Worm (Caenorhabditis elegans) whole organism, L2 larva: ENCODE measurements around the gene Y38A10A.2.
A peak's percentile ranks its signal among the peaks of the same experiment; 100 is the strongest.

Source experiments
- C34F6.9 ChIP-seq: fragments of 150-350 bp; optimal IDR thresholded peaks from 2 replicates; lab custom pipeline; 2014; ENCODE audit warnings: missing biosample characterization, missing genetic modification characterization
- F13H6.1 ChIP-seq: sonication (generic microtip); optimal IDR thresholded peaks from 2 replicates; lab custom pipeline; 2016; ENCODE audit warnings: missing genetic modification characterization, missing compliant biosample characterization
- R02D3.7 ChIP-seq: fragments of 150-350 bp; optimal IDR thresholded peaks from 2 replicates; lab custom pipeline; 2014; ENCODE audit warnings: missing biosample characterization, missing genetic modification characterization
- alr-1 ChIP-seq: fragments of 150-350 bp; optimal IDR thresholded peaks from 2 replicates; lab custom pipeline; 2014; ENCODE audit warnings: missing biosample characterization, missing genetic modification characterization
- ama-1 ChIP-seq: fragments of 150-350 bp; optimal IDR thresholded peaks from 2 replicates; lab custom pipeline; 2018; ENCODE audit warnings: inconsistent platforms
- ceh-16 ChIP-seq: fragments of 150-350 bp; optimal IDR thresholded peaks from 2 replicates; lab custom pipeline; 2014; ENCODE audit warnings: missing biosample characterization, missing genetic modification characterization
- ceh-82 ChIP-seq: fragments of 150-350 bp; optimal IDR thresholded peaks from 2 replicates; lab custom pipeline; 2014; ENCODE audit warnings: missing biosample characterization, missing genetic modification characterization
- crh-2 ChIP-seq: sonication (generic microtip); optimal IDR thresholded peaks from 2 replicates; lab custom pipeline; 2017; ENCODE audit warnings: missing biosample characterization, missing genetic modification characterization
- egl-27 ChIP-seq: sonication (generic microtip); optimal IDR thresholded peaks from 3 replicates; lab custom pipeline; 2017; ENCODE audit warnings: missing biosample characterization, missing genetic modification reagents, missing genetic modification characterization
- fos-1 ChIP-seq: fragments of 150-350 bp; optimal IDR thresholded peaks from 2 replicates; lab custom pipeline; 2014; ENCODE audit warnings: missing biosample characterization, missing genetic modification characterization
- gmeb-1 ChIP-seq: fragments of 150-350 bp; optimal IDR thresholded peaks from 2 replicates; lab custom pipeline; 2014; ENCODE audit warnings: missing biosample characterization, missing genetic modification characterization
- lin-13 ChIP-seq: fragments of 150-350 bp; optimal IDR thresholded peaks from 2 replicates; lab custom pipeline; 2014; ENCODE audit warnings: missing biosample characterization, missing genetic modification reagents, missing genetic modification characterization
- lin-39 ChIP-seq: fragments of 150-350 bp; optimal IDR thresholded peaks from 2 replicates; lab custom pipeline; 2014; ENCODE audit warnings: missing biosample characterization, missing genetic modification reagents, missing genetic modification characterization
- lsy-2 ChIP-seq, 2 experiments: fragments of 150-350 bp in 1 of 2; sonication (generic microtip) in 1 of 2; optimal IDR thresholded peaks; 2 replicates each; lab custom pipeline; 2014 to 2017; ENCODE audit warnings: missing biosample characterization in 2 of 2, missing genetic modification characterization in 2 of 2
- mab-5 ChIP-seq: fragments of 150-350 bp; optimal IDR thresholded peaks from 2 replicates; lab custom pipeline; 2014; ENCODE audit warnings: missing biosample characterization, missing genetic modification characterization
- mdl-1 ChIP-seq, 2 experiments: fragments of 150-350 bp in 1 of 2; sonication (generic microtip) in 1 of 2; optimal IDR thresholded peaks; 2 replicates each; lab custom pipeline; 2017; ENCODE audit warnings: missing biosample characterization in 2 of 2, missing genetic modification characterization in 2 of 2
- nhr-10 ChIP-seq: sonication (generic microtip); optimal IDR thresholded peaks from 2 replicates; lab custom pipeline; 2017; ENCODE audit warnings: missing biosample characterization, missing genetic modification characterization
- nhr-12 ChIP-seq: fragments of 150-350 bp; optimal IDR thresholded peaks from 2 replicates; lab custom pipeline; 2014; ENCODE audit warnings: missing biosample characterization, missing genetic modification characterization
- nhr-129 ChIP-seq: fragments of 150-350 bp; optimal IDR thresholded peaks from 2 replicates; lab custom pipeline; 2014; ENCODE audit warnings: missing biosample characterization, missing genetic modification characterization
- nhr-21 ChIP-seq: fragments of 150-350 bp; optimal IDR thresholded peaks from 2 replicates; lab custom pipeline; 2014; ENCODE audit warnings: missing biosample characterization, missing genetic modification characterization
- nhr-23 ChIP-seq: fragments of 150-350 bp; optimal IDR thresholded peaks from 2 replicates; lab custom pipeline; 2014; ENCODE audit warnings: missing biosample characterization, missing genetic modification reagents, missing genetic modification characterization
- nhr-237 ChIP-seq: fragments of 150-350 bp; optimal IDR thresholded peaks from 2 replicates; lab custom pipeline; 2014; ENCODE audit warnings: missing biosample characterization, missing genetic modification characterization
- nhr-25 ChIP-seq: fragments of 150-350 bp; sonication (generic microtip); optimal IDR thresholded peaks from 3 replicates; lab custom pipeline; 2014; ENCODE audit warnings: missing biosample characterization, missing genetic modification characterization
- nhr-77 ChIP-seq: fragments of 150-350 bp; optimal IDR thresholded peaks from 2 replicates; lab custom pipeline; 2014; ENCODE audit warnings: missing biosample characterization, missing genetic modification characterization
- sma-3 ChIP-seq: sonication (generic microtip); optimal IDR thresholded peaks from 2 replicates; lab custom pipeline; 2016; ENCODE audit warnings: missing genetic modification reagents, missing genetic modification characterization, missing compliant biosample characterization
- sma-9 ChIP-seq, 2 experiments: fragments of 150-350 bp in 1 of 2; sonication (generic microtip) in 1 of 2; optimal IDR thresholded peaks; 2 replicates each; lab custom pipeline; 2014 to 2016; ENCODE audit warnings: missing genetic modification characterization in 2 of 2, mild to moderate bottlenecking in 1 of 2, missing biosample characterization in 1 of 2, missing compliant biosample characterization in 1 of 2, missing genetic modification reagents in 1 of 2, moderate library complexity in 1 of 2
- snpc-4 ChIP-seq: fragments of 150-350 bp; optimal IDR thresholded peaks from 2 replicates; lab custom pipeline; 2014; ENCODE audit warnings: missing biosample characterization, missing genetic modification characterization
- unc-55 ChIP-seq: fragments of 150-350 bp; sonication (generic microtip); optimal IDR thresholded peaks from 3 replicates; lab custom pipeline; 2014; ENCODE audit warnings: missing biosample characterization, missing genetic modification reagents, missing genetic modification characterization
- ztf-1 ChIP-seq: fragments of 200-800 bp; sonication (Bioruptor generic); conservative IDR thresholded peaks from 2 replicates; pipeline ENCODE4 v1.3.6; 2022; ENCODE audit warnings: missing genetic modification characterization, missing compliant biosample characterization
- ztf-11 ChIP-seq: sonication (generic microtip); optimal IDR thresholded peaks from 2 replicates; lab custom pipeline; 2017; ENCODE audit warnings: missing biosample characterization, missing genetic modification characterization
- ztf-4 ChIP-seq: fragments of 150-350 bp; optimal IDR thresholded peaks from 2 replicates; lab custom pipeline; 2014; ENCODE audit warnings: missing biosample characterization, missing genetic modification characterization

Gene Y38A10A.2

DNA sequence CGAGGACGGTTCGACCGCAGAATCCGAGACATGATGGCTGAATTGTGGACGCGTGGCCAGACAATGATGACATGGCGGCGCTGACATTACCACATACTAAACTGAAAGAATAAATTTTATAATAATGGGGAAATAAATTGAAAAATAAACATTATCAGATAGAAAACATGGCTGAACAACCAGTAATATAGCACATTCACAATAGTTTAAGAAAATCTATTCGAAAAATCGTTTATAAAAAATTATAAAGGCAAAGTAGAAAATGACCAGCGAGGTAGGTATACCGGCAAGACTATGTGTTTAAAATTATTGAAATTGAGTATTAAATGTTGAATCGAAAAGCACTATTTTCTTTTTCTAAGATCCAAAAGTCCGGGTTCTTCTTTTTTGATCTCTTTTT, 12.1 kb downstream of the Y38A10A.2 start, which contains the start of gene jamp-1:
jamp-1 (minus strand) TSS at position 101 of the 400 bp plus-strand sequence.
- no peak for TF ChIP-seq mab-5 (tag; lab: Kevin White, UChicago)
- TF ChIP-seq nhr-12: no peak

DNA sequence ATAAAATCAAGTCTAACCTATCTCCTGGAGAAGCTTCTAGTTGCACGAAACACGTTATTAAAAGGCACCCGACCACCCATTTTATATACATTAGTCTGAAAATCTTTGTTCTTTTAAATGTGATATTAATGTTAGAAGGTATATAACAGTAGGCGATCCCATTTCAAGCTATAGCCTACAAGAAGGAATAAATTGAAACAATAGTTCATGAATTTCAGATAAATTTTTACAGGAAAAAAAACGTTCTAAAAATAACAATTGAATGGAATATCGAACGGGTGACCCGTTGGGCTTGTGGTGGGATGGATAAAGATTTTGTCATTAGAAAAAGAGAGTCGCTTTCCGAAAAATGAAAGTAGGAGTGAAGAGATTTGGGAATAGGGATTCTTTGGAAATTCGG, 15.4 kb downstream of the Y38A10A.2 start, which contains the start of gene pgap-3:
pgap-3 (minus strand) TSS at position 101 of the 400 bp plus-strand sequence.
- TF ChIP-seq ama-1 (lab: Kevin White, UChicago) (no peak), ceh-82 (tag; lab: Kevin White, UChicago) (no peak), ztf-1 (GFP tag; lab: Robert Waterston, UW) (no peak), nhr-25 (tag; lab: Kevin White, UChicago) (no peak), ztf-4 (tag; lab: Kevin White, UChicago) (no peak), R02D3.7 (tag; lab: Kevin White, UChicago) (no peak), lin-39 (tag; lab: Kevin White, UChicago) (no peak), nhr-21 (tag; lab: Kevin White, UChicago) (no peak), gmeb-1 (tag; lab: Kevin White, UChicago) (no peak)

DNA sequence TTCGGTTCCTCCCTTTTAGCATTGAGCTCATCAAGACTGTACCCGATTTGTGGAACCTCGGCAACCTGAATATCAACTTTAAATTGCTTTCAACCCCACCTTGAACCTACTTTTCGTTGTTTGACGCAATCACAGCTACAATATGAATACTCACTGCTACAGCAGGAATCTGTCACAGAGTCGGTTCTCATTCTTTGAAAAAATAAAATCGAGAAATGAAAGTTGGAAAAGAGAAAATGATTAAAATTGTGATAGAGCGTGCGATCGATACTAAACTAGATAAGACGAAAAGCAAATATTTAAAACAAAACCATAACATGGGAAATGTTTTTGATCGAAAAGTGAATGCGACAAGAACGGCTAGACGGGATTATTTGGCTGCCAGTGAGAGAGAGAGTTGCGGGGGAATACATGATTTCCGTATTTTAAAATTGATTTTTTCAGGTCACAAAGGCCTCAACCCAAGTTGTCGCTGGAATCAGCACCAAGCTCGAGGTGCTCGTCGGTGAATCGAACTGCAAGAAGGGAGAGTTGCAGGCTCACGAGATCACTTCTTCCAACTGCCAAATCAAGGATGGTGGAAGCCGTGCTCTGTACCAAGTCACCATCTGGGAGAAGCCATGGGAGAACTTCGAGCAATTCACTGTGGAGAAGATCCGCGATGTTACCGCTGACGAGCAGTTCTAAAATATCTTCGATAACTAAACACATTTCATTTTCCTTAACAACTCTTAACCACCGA, 18.2 kb downstream of the Y38A10A.2 start, which contains the start of gene R01B10.3:
R01B10.3 (minus strand) TSS at position 277 of the 742 bp plus-strand sequence.
- TF ChIP-seq F13H6.1 (tag; lab: Kevin White, UChicago): no peak
- no peak for TF ChIP-seq ztf-1 (GFP tag; lab: Robert Waterston, UW)
- TF ChIP-seq nhr-25 (tag; lab: Kevin White, UChicago): no peak
- no peak for TF ChIP-seq nhr-237
- peak; percentile 19 for TF ChIP-seq fos-1 (tag; lab: Kevin White, UChicago)

ce11 chrV:6044448-6044847, 18.8 kb downstream of the Y38A10A.2 start:
- no peak for TF ChIP-seq snpc-4 (tag; lab: Kevin White, UChicago)
- no peak for TF ChIP-seq F13H6.1 (tag; lab: Kevin White, UChicago)
- TF ChIP-seq nhr-77 (tag; lab: Kevin White, UChicago): no peak
- TF ChIP-seq R02D3.7 (tag; lab: Kevin White, UChicago): no peak
- no peak for TF ChIP-seq ztf-11 (tag; lab: Kevin White, UChicago)

DNA sequence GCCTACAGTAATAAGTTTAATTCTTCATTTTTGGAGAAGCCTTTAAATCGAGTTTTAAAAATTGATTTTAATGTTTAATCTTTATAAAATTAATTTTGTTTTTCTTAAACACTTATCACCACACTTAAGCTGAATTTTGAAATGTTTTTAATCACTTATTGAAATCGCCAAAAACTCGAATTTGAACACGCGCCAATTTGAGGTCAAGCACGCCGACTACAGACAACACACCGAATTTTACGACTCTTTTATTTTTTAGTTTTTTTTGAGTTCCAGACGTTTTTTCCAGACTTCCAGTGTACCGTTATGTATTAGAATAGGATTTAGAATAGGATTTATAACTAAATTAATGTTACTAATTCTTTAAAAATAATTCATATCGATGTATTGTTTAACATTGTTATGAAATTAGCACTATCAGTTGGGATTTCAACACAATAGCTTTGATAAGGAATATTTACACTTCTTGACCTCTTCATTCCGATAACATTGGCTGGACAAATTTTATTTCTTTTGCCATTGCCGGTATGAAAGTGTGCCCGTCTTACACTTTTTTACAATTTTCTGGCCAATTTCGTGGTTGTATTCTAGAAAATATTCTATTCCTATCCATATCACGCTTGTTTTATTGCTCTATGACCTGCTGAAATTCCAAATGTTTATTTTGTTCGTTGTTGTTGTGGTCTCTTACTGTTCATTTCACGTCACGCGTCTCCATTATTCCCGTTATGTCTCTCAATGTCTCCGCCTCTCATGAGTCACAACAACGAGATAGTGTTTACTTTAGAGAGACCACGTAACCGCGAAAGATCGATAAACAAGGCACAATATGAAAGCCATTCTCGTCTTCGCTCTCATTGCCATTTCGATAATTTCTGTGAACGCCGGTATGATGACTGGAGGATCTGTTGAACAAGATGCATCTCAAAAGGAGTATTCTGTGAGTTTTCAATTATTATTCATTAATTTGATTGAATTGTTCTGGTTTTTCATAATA, 19.7 kb downstream of the Y38A10A.2 start, which contains the start of gene cpi-2:
cpi-2 (plus strand) TSS at position 788 of the 997 bp plus-strand sequence.
- TF ChIP-seq ceh-16 (tag; lab: Kevin White, UChicago) (no peak), snpc-4 (tag; lab: Kevin White, UChicago) (no peak), unc-55 (GFP tag; lab: Kevin White, UChicago) (peak; percentile 50), lsy-2 (tag; optimal IDR thresholded peaks at IDR 0.05; lab: Kevin White, UChicago) (peak in 1 of 2 experiments; percentile 40), fos-1 (tag; lab: Kevin White, UChicago) (peak; percentile 76), nhr-10 (tag; lab: Kevin White, UChicago) (no peak), sma-9 (GFP tag; optimal IDR thresholded peaks at IDR 0.05; lab: Kevin White, UChicago) (peak; percentile 62), sma-9 (tag; optimal IDR thresholded peaks at IDR 0.05; lab: Kevin White, UChicago) (no peak), nhr-129 (tag; lab: Kevin White, UChicago) (peak; percentile 64), nhr-23 (tag; lab: Kevin White, UChicago) (no peak), lin-13 (peak; percentile 43), gmeb-1 (tag; lab: Kevin White, UChicago) (peak; percentile 83), alr-1 (no peak), sma-3 (GFP tag; lab: Kevin White, UChicago) (no peak), egl-27 (tag; lab: Kevin White, UChicago) (peak; percentile 35), nhr-12 (no peak), F13H6.1 (tag; lab: Kevin White, UChicago) (peak; percentile 57), ztf-1 (GFP tag; lab: Robert Waterston, UW) (no peak), ceh-82 (tag; lab: Kevin White, UChicago) (no peak), crh-2 (tag; lab: Kevin White, UChicago) (peak; percentile 71), C34F6.9 (peak; percentile 69), mdl-1 (tag; optimal IDR thresholded peaks at IDR 0.05; lab: Kevin White, UChicago) (no peak), ama-1 (lab: Kevin White, UChicago) (peak; percentile 40)
